Fruit fly (Drosophila melanogaster): Measurements from ENCODE around the gene CG14147.

Gene CG14147

DNA sequence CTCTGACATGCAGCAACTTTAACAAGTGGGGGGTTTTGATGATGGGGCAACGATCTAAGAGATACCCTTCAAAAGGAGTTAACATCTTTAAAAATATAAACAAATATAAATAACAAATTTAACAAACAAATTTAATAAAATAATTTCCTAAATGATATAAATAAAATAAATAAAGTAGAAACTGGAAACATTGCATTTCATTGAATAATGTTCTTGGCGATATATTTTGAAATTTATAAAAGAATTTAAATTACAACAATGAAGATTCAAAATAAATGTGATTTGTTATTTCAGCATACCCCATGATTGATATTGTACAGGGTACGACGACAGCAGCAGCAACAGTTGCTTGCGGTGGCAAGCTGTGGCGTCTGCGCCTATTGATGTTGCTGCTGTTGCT, 21.3 kb upstream of the CG14147 start:
- TF ChIP-seq psq (optimal IDR thresholded peaks at IDR 0.05) (no peak), usp (GFP tag; optimal IDR thresholded peaks at IDR 0.05) (no peak), CG8478 (optimal IDR thresholded peaks at IDR 0.05) (no peak), EcR (GFP tag; optimal IDR thresholded peaks at IDR 0.05) (no peak), Dll (optimal IDR thresholded peaks at IDR 0.05) (no peak), pan (optimal IDR thresholded peaks at IDR 0.05) (no peak)

DNA sequence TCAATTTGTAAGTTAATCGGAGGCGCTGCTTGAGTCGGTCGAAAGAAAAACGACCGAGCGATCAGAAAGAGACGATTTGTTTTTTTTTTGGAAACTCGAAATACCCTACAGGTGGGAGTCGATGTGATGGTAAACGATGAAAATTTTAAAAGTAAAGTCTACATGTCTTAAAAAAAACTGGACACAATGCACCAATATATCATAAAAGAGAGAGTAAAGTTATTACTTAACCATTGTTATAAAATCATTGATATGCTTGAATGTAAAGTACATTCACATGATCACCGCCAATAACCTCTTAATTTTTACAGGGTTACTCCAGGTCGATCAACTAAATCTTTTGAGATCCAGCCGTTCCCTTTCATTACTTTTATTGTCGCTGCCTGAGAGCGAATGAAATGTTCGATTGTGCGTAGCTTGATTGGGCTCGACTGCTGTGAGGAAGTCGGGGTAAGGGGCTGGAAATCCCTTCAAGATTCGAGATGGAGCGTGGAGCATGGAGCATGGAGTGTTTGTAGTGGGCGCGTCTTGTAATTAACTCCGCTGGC, 20.3 kb upstream of the CG14147 start:
- TF ChIP-seq CG8478 (optimal IDR thresholded peaks at IDR 0.05) (no peak), pan (optimal IDR thresholded peaks at IDR 0.05) (peak; percentile 77), psq (optimal IDR thresholded peaks at IDR 0.05) (no peak), usp (GFP tag; optimal IDR thresholded peaks at IDR 0.05) (no peak), Dll (optimal IDR thresholded peaks at IDR 0.05) (no peak), EcR (GFP tag; optimal IDR thresholded peaks at IDR 0.05) (no peak)

DNA sequence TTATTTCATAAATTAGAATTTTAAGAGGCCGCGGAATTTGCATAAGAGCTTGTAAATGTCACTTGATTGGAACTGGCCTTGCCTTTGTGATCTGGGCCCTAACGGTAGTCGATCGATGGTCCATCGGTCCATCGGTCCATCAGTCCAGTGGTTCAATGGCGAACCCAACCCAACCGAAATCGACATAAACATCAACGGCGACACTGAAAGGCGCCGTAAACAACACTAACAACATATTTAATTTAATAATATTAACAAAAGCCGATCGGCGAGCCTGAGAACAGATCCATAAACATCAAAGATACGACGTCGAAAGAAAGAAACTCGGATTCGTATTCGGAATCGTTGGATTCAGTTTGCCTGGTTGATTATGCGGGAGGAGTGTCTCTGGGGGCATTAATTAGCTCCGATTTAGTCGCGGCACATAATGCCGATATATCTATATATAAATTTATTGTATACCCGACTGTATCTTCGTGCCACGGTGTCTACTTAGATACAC, 18.8 kb upstream of the CG14147 start:
- no peak for TF ChIP-seq Dll (optimal IDR thresholded peaks at IDR 0.05)
- TF ChIP-seq pan (optimal IDR thresholded peaks at IDR 0.05): no peak
- TF ChIP-seq EcR (GFP tag; optimal IDR thresholded peaks at IDR 0.05): no peak
- TF ChIP-seq psq (optimal IDR thresholded peaks at IDR 0.05): no peak
- TF ChIP-seq CG8478 (optimal IDR thresholded peaks at IDR 0.05): no peak
- TF ChIP-seq usp (GFP tag; optimal IDR thresholded peaks at IDR 0.05): no peak

DNA sequence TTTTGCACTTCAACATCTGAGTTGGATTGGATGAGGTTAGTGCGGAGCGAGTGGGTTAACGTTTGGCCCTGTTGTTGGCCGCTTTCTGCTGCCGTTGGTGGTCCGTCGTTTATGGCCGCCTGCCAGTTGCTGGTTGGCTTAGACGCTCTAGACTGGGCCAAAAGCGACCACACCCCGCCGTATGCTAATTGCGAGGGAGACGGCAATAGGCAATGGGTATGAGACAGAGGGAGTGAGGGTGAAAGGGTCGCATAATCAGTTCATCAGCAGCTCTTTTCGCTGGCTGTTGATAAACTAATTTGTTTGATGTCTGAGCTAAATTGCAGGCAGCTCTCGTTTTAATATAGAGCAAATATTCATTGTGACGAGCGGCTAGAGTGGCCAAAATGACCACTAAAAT, 15.9 kb upstream of the CG14147 start:
- TF ChIP-seq pan (optimal IDR thresholded peaks at IDR 0.05): no peak
- no peak for TF ChIP-seq EcR (GFP tag; optimal IDR thresholded peaks at IDR 0.05)
- TF ChIP-seq Dll (optimal IDR thresholded peaks at IDR 0.05): no peak
- TF ChIP-seq psq (optimal IDR thresholded peaks at IDR 0.05): no peak
- TF ChIP-seq CG8478 (optimal IDR thresholded peaks at IDR 0.05): no peak
- no peak for TF ChIP-seq usp (GFP tag; optimal IDR thresholded peaks at IDR 0.05)

DNA sequence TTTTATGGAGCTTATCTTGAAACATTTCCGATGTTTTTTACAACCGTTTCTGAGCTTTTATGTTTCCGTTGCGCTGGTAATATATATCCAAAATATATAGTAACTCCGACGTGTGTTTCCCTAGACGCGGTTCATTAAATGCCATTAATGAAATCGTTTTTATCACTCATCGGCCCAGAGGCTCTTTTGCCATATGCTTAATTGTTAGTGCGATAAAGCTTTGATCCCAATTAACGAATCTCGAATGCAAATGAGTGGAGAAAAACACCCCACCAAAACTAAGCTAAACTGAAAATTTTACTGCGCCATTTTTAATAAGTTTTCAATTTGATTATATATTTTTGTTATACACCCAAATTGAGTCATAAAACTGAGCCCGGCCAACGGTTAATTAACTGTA, 14.6 kb upstream of the CG14147 start:
- TF ChIP-seq Dll (optimal IDR thresholded peaks at IDR 0.05): no peak
- no peak for TF ChIP-seq psq (optimal IDR thresholded peaks at IDR 0.05)
- no peak for TF ChIP-seq pan (optimal IDR thresholded peaks at IDR 0.05)
- TF ChIP-seq EcR (GFP tag; optimal IDR thresholded peaks at IDR 0.05): no peak
- no peak for TF ChIP-seq CG8478 (optimal IDR thresholded peaks at IDR 0.05)
- no peak for TF ChIP-seq usp (GFP tag; optimal IDR thresholded peaks at IDR 0.05)

DNA sequence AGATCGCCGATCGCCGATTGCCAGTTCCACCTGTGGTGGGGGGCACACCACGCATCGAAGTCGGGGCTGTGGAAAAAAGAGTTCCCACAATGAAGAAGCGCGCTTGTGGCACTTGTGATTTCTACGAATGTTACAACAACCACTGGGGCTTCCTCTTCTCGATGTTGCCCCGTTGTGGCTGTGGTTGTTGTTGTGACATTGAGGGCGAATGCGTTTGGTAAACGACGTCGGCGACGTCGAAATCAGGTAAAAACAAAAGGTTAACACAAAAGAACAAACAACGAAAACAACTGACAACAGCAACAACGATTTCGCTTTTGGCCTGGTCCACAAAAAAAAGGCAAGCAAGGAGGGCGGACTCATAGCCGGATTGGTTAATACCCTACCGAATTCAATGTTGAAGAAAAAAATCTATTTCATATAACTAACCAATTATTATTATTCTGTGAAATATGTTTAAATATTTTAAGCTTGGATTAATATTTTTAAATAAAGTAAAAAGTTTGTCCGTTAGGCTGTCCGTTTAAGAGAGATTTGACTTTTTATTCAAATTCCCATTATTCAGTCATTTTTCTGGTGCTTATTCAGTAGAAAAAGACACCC, 13.7 kb upstream of the CG14147 start:
- no peak for TF ChIP-seq psq (optimal IDR thresholded peaks at IDR 0.05)
- no peak for TF ChIP-seq Dll (optimal IDR thresholded peaks at IDR 0.05)
- TF ChIP-seq usp (GFP tag; optimal IDR thresholded peaks at IDR 0.05): no peak
- no peak for TF ChIP-seq CG8478 (optimal IDR thresholded peaks at IDR 0.05)
- no peak for TF ChIP-seq pan (optimal IDR thresholded peaks at IDR 0.05)
- TF ChIP-seq EcR (GFP tag; optimal IDR thresholded peaks at IDR 0.05): no peak

DNA sequence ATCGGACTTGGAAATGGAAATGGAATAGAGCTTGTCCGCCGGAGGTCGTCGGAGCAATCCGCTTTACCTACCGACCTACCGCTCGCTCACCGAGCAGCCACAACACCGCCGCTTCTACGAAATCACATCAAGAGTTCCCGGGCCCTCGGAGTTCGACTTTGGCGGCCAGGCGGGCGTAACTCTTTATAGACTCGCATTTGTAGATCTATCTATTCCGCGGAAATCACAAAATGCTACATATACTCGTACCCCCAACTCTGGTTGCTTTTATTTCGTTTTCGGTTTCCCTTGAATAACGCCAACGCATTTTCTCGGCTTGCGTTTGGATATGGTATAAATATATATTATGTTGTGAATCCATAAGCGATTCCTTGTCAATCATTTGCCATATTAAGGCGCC, 12.8 kb upstream of the CG14147 start:
- TF ChIP-seq Dll (optimal IDR thresholded peaks at IDR 0.05) (no peak), psq (optimal IDR thresholded peaks at IDR 0.05) (no peak), CG8478 (optimal IDR thresholded peaks at IDR 0.05) (no peak), pan (optimal IDR thresholded peaks at IDR 0.05) (no peak), usp (GFP tag; optimal IDR thresholded peaks at IDR 0.05) (no peak), EcR (GFP tag; optimal IDR thresholded peaks at IDR 0.05) (no peak)

DNA sequence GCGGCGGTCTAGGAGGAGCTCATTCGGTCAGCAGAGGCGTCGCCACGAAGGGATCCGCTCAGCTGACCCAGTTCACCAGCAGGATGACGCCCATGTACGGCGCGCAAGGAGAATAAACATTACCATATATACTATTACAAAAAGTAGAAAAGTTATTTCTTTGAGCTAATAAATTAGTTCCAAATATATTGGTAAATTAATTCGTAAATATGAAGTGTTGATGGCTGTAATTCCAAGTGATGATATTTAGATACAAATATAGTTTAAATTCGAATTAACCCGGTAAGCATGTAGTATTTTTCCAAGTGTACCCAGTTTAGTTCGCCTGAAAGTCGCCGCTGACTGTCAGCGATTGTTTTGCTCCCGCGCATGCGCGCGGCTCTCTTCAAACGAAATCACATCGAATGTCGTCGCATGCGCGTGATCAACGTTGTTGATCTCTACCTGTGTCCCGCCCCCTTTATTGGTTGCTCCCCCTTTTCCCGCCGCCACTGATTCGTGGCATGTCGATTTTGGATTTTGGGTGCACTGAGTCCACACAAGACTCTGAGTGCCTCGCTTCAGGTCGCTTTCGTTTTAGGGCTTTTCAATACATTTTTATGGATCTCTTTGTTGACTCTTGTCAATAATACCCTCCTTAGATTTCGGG, 10.3 kb upstream of the CG14147 start:
- TF ChIP-seq CG8478 (optimal IDR thresholded peaks at IDR 0.05) (no peak), pan (optimal IDR thresholded peaks at IDR 0.05) (no peak), Dll (optimal IDR thresholded peaks at IDR 0.05) (no peak), usp (GFP tag; optimal IDR thresholded peaks at IDR 0.05) (no peak), psq (optimal IDR thresholded peaks at IDR 0.05) (no peak), EcR (GFP tag; optimal IDR thresholded peaks at IDR 0.05) (no peak)

DNA sequence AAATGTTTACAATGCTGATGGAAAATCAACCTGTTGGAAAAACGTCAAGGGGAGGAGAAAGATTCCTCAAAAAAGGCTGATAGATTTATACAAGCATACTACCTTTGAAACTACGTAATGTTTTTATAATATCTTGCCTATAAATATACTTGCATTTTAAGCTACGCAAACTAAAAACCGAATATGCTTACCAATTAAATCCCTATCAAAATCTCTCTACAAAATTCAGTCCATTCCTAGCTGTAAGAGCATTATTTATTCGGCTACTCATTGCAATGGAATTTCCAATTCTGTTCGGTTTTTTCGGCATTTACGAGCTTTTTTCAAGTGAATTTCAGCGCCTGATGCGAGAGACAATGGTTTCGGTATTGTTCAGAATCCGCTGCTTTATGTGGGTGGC, 9.7 kb upstream of the CG14147 start:
- TF ChIP-seq usp (GFP tag; optimal IDR thresholded peaks at IDR 0.05): no peak
- TF ChIP-seq Dll (optimal IDR thresholded peaks at IDR 0.05): no peak
- TF ChIP-seq psq (optimal IDR thresholded peaks at IDR 0.05): no peak
- no peak for TF ChIP-seq pan (optimal IDR thresholded peaks at IDR 0.05)
- no peak for TF ChIP-seq EcR (GFP tag; optimal IDR thresholded peaks at IDR 0.05)
- TF ChIP-seq CG8478 (optimal IDR thresholded peaks at IDR 0.05): no peak

DNA sequence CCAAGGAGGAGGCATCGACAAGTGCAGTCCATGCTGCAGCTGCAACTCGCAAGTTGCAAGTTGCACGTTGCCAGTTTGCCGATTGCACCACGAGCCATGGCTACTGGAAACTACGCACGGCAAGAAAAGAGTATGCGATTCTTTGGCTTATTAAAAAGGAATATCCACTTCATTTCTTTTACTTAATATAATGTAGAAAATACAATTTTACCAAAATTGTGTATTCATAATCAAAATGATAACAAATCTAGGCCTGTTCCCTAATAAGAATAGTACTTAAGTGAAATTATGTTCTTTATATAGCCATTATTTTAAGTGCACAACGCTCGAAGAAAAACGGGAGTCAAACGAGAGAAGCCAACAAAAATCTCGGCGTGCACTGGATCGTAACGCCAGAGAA, 8.5 kb upstream of the CG14147 start:
- TF ChIP-seq EcR (GFP tag; optimal IDR thresholded peaks at IDR 0.05) (no peak), psq (optimal IDR thresholded peaks at IDR 0.05) (no peak), pan (optimal IDR thresholded peaks at IDR 0.05) (no peak), usp (GFP tag; optimal IDR thresholded peaks at IDR 0.05) (no peak), Dll (optimal IDR thresholded peaks at IDR 0.05) (no peak), CG8478 (optimal IDR thresholded peaks at IDR 0.05) (no peak)

DNA sequence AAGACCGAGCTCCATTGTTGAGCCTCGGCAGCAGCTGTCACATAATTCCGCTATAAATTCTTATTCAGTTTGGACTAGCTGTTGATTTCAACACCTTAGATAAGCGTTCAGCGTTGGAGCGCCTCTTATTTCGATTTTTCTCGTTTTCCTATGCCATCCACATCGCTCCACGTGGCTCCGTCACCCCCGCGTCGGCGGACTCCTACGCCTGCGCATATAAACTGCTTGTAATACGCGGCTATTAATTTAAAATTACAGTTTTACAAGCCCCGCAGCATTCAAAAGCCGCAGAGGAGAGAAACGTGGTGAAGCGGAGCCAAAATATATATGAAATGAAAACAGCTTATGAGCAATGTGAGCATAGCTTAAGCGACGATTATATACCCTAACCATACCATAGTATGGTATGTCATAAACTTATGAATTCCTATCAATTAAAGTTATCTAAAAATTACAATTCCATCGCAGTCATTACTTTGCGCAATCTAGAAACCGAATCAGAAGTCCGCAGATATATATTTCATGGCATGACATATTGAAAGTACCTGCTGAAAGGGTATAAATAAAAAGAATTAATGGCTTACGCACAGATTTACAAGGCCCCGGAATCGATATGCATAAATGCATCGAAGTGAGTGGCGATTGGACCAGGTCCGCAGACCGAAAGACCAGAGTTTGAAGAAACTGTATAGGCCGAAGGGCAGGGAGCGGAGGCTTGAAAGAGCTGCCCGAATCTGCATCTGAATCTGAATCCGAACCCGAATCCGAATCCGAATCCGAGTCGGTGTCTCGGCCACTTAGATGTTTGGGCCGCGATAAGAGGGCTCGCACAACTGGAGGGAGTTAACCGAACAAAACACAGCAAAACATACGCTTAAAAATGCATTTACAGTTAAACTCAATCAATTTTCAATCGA, 6.5 kb upstream of the CG14147 start:
- TF ChIP-seq Dll (optimal IDR thresholded peaks at IDR 0.05): no peak
- no peak for TF ChIP-seq pan (optimal IDR thresholded peaks at IDR 0.05)
- no peak for TF ChIP-seq usp (GFP tag; optimal IDR thresholded peaks at IDR 0.05)
- no peak for TF ChIP-seq CG8478 (optimal IDR thresholded peaks at IDR 0.05)
- TF ChIP-seq EcR (GFP tag; optimal IDR thresholded peaks at IDR 0.05): no peak
- TF ChIP-seq psq (optimal IDR thresholded peaks at IDR 0.05): no peak

All from whole organism.